Worm (Caenorhabditis elegans) whole organism, L4 larva: Measurements from ENCODE around the gene R10E9.2.

Source experiments
- D1046.2 ChIP-seq: fragments of 200-800 bp; sonication (Bioruptor generic); IDR thresholded peaks from 2 replicates; pipeline ENCODE4 v1.3.6; 2022; ENCODE audit warnings: missing genetic modification characterization, missing compliant biosample characterization
- F10B5.3 ChIP-seq: sonication (generic microtip); optimal IDR thresholded peaks from 2 replicates; lab custom pipeline; 2016; ENCODE audit warnings: mild to moderate bottlenecking, missing genetic modification characterization, missing compliant biosample characterization
- F37D6.2 ChIP-seq: sonication (generic microtip); optimal IDR thresholded peaks from 2 replicates; lab custom pipeline; 2016; ENCODE audit warnings: mild to moderate bottlenecking, missing genetic modification characterization, missing compliant biosample characterization
- F49E8.2 ChIP-seq: sonication (generic microtip); optimal IDR thresholded peaks from 2 replicates; lab custom pipeline; 2016; ENCODE audit warnings: missing compliant biosample characterization, mild to moderate bottlenecking, missing genetic modification characterization, borderline replicate concordance
- R02D3.7 ChIP-seq: fragments of 150-350 bp; sonication (generic microtip); optimal IDR thresholded peaks from 3 replicates; lab custom pipeline; 2014; ENCODE audit warnings: missing biosample characterization, missing genetic modification characterization
- T26A8.4 ChIP-seq: fragments of 200-800 bp; sonication (Bioruptor generic); IDR thresholded peaks from 2 replicates; pipeline ENCODE4 v1.3.6; 2022; ENCODE audit warnings: missing genetic modification characterization, missing compliant biosample characterization
- Y105C5A.15 ChIP-seq: fragments of 200-800 bp; sonication (Bioruptor generic); IDR thresholded peaks from 2 replicates; pipeline ENCODE4 v1.3.6; 2022; ENCODE audit warnings: missing genetic modification characterization, missing compliant biosample characterization
- Y48G9A.11 ChIP-seq: fragments of 200-800 bp; sonication (Bioruptor generic); IDR thresholded peaks from 2 replicates; pipeline ENCODE4 v1.3.6; 2022; ENCODE audit warnings: missing genetic modification reagents, missing genetic modification characterization, missing compliant biosample characterization
- ZK337.2 ChIP-seq: fragments of 200-800 bp; sonication (Bioruptor generic); IDR thresholded peaks from 2 replicates; pipeline ENCODE4 v1.3.6; 2022; ENCODE audit warnings: missing genetic modification reagents, missing genetic modification characterization, missing compliant biosample characterization
- ama-1 ChIP-seq: fragments of 150-350 bp; optimal IDR thresholded peaks from 2 replicates; lab custom pipeline; 2014; ENCODE audit warnings: inconsistent platforms, mixed read lengths
- ceh-20 ChIP-seq: fragments of 200-800 bp; sonication (Bioruptor generic); IDR thresholded peaks from 2 replicates; pipeline ENCODE4 v1.3.6; 2022; ENCODE audit warnings: missing genetic modification reagents, missing genetic modification characterization, missing compliant biosample characterization
- ceh-28 ChIP-seq: fragments of 150-350 bp; optimal IDR thresholded peaks from 2 replicates; lab custom pipeline; 2014; ENCODE audit warnings: missing biosample characterization, missing genetic modification reagents, missing genetic modification characterization
- ceh-62 ChIP-seq: sonication (generic microtip); optimal IDR thresholded peaks from 2 replicates; lab custom pipeline; 2017; ENCODE audit warnings: missing biosample characterization, missing genetic modification characterization
- ceh-82 ChIP-seq: sonication (generic microtip); optimal IDR thresholded peaks from 2 replicates; lab custom pipeline; 2017; ENCODE audit warnings: missing biosample characterization, missing genetic modification characterization
- ctbp-1 ChIP-seq: fragments of 200-800 bp; sonication (Bioruptor generic); IDR thresholded peaks from 2 replicates; pipeline ENCODE4 v1.3.6; 2022; ENCODE audit warnings: missing genetic modification reagents, missing genetic modification characterization, missing compliant biosample characterization
- daf-12 ChIP-seq: fragments of 150-350 bp; optimal IDR thresholded peaks from 2 replicates; lab custom pipeline; 2014; ENCODE audit warnings: missing biosample characterization, missing genetic modification reagents, missing genetic modification characterization
- daf-16 ChIP-seq, 3 experiments: sonication (generic microtip); optimal IDR thresholded peaks; 2 replicates each; lab custom pipeline; 2016 to 2017; ENCODE audit warnings: missing genetic modification characterization in 3 of 3, missing genetic modification reagents in 3 of 3, mild to moderate bottlenecking in 2 of 3, missing compliant biosample characterization in 2 of 3, missing biosample characterization in 1 of 3, moderate library complexity in 1 of 3
- daf-8 ChIP-seq: fragments of 200-800 bp; sonication (Bioruptor generic); IDR thresholded peaks from 2 replicates; pipeline ENCODE4 v1.3.6; 2022; ENCODE audit warnings: missing genetic modification characterization, missing compliant biosample characterization
- dmd-6 ChIP-seq: fragments of 200-800 bp; sonication (Bioruptor generic); IDR thresholded peaks from 2 replicates; pipeline ENCODE4 v1.3.6; 2022; ENCODE audit warnings: missing genetic modification reagents, missing genetic modification characterization, missing compliant biosample characterization
- dmd-9 ChIP-seq: fragments of 200-800 bp; sonication (Bioruptor generic); IDR thresholded peaks from 2 replicates; pipeline ENCODE4 v1.3.6; 2022; ENCODE audit warnings: missing genetic modification reagents, missing genetic modification characterization, missing compliant biosample characterization
- dve-1 ChIP-seq: sonication (generic microtip); optimal IDR thresholded peaks from 2 replicates; lab custom pipeline; 2017; ENCODE audit warnings: antibody characterized with exemption, mild to moderate bottlenecking, missing genetic modification characterization, missing compliant biosample characterization; ENCODE audit not compliant: insufficient read depth
- fkh-10 ChIP-seq: fragments of 150-350 bp; optimal IDR thresholded peaks from 2 replicates; lab custom pipeline; 2014; ENCODE audit warnings: missing biosample characterization, missing genetic modification reagents, missing genetic modification characterization
- hlh-30 ChIP-seq: sonication (generic microtip); optimal IDR thresholded peaks from 2 replicates; lab custom pipeline; 2017; ENCODE audit warnings: antibody characterized with exemption, mild to moderate bottlenecking, missing genetic modification characterization, missing compliant biosample characterization; ENCODE audit not compliant: insufficient read depth
- lin-13 ChIP-seq: fragments of 150-350 bp; optimal IDR thresholded peaks from 2 replicates; lab custom pipeline; 2014; ENCODE audit warnings: missing biosample characterization, missing genetic modification reagents, missing genetic modification characterization
- lin-29 ChIP-seq: fragments of 200-800 bp; sonication (Bioruptor generic); IDR thresholded peaks from 2 replicates; pipeline ENCODE4 v1.3.6; 2022; ENCODE audit warnings: missing genetic modification reagents, missing genetic modification characterization, missing compliant biosample characterization
- lin-38 ChIP-seq: fragments of 200-800 bp; sonication (Bioruptor generic); IDR thresholded peaks from 2 replicates; pipeline ENCODE4 v1.3.6; 2022; ENCODE audit warnings: missing genetic modification reagents, missing genetic modification characterization, missing compliant biosample characterization
- lin-39 ChIP-seq: fragments of 150-350 bp; optimal IDR thresholded peaks from 2 replicates; lab custom pipeline; 2014; ENCODE audit warnings: missing biosample characterization, missing genetic modification reagents, missing genetic modification characterization
- lsy-2 ChIP-seq, 2 experiments: fragments of 150-350 bp in 1 of 2; sonication (generic microtip) in 1 of 2; optimal IDR thresholded peaks; 2 replicates each; lab custom pipeline; 2014 to 2017; ENCODE audit warnings: missing biosample characterization in 2 of 2, missing genetic modification characterization in 2 of 2
- madf-5 ChIP-seq, 2 experiments: fragments of 200-800 bp; sonication (Bioruptor generic); IDR thresholded peaks; 2 replicates each; pipeline ENCODE4 v1.3.6; 2022; ENCODE audit warnings: missing compliant biosample characterization in 2 of 2, missing genetic modification characterization in 2 of 2
- madf-9 ChIP-seq: fragments of 200-800 bp; sonication (Bioruptor generic); conservative IDR thresholded peaks from 2 replicates; pipeline ENCODE4 v1.3.6; 2022; ENCODE audit warnings: missing genetic modification reagents, missing genetic modification characterization, missing compliant biosample characterization
- mdl-1 ChIP-seq, 2 experiments: fragments of 150-350 bp in 1 of 2; sonication (generic microtip) in 1 of 2; optimal IDR thresholded peaks; 2 replicates each; lab custom pipeline; 2014 to 2017; ENCODE audit warnings: missing biosample characterization in 2 of 2, missing genetic modification characterization in 2 of 2
- mdt-29 ChIP-seq: fragments of 200-800 bp; sonication (Bioruptor generic); IDR thresholded peaks from 2 replicates; pipeline ENCODE4 v1.3.6; 2022; ENCODE audit warnings: missing genetic modification reagents, missing genetic modification characterization, missing compliant biosample characterization
- mes-2 ChIP-seq: sonication (generic microtip); optimal IDR thresholded peaks from 2 replicates; lab custom pipeline; 2016; ENCODE audit warnings: missing genotype, mild to moderate bottlenecking, missing genetic modification characterization, missing compliant biosample characterization; ENCODE audit not compliant: poor library complexity, severe bottlenecking
- mxl-2 ChIP-seq: fragments of 200-800 bp; sonication (Bioruptor generic); conservative IDR thresholded peaks from 2 replicates; pipeline ENCODE4 v1.3.6; 2022; ENCODE audit warnings: missing genetic modification reagents, missing genetic modification characterization, missing compliant biosample characterization
- mxl-3 ChIP-seq: fragments of 200-800 bp; sonication (Bioruptor generic); optimal IDR thresholded peaks from 2 replicates; lab custom pipeline; 2018; ENCODE audit warnings: mild to moderate bottlenecking, missing genetic modification characterization, missing compliant biosample characterization
- nhr-102 ChIP-seq: sonication (generic microtip); optimal IDR thresholded peaks from 2 replicates; lab custom pipeline; 2016; ENCODE audit warnings: mild to moderate bottlenecking, missing genetic modification characterization, moderate library complexity, missing compliant biosample characterization
- nhr-11 ChIP-seq: fragments of 150-350 bp; optimal IDR thresholded peaks from 2 replicates; lab custom pipeline; 2014; ENCODE audit warnings: missing biosample characterization, missing genetic modification characterization
- nhr-25 ChIP-seq: sonication (generic microtip); optimal IDR thresholded peaks from 2 replicates; lab custom pipeline; 2017; ENCODE audit warnings: missing genetic modification characterization, mild to moderate bottlenecking, missing compliant biosample characterization, antibody characterized with exemption, moderate library complexity, borderline replicate concordance; ENCODE audit not compliant: insufficient read depth
- nhr-28 ChIP-seq: fragments of 150-350 bp; optimal IDR thresholded peaks from 2 replicates; lab custom pipeline; 2014; ENCODE audit warnings: missing biosample characterization, missing genetic modification characterization
- nhr-41 ChIP-seq: fragments of 200-800 bp; sonication (Bioruptor generic); IDR thresholded peaks from 2 replicates; pipeline ENCODE4 v1.3.6; 2022; ENCODE audit warnings: missing genetic modification reagents, missing genetic modification characterization, missing compliant biosample characterization
- nhr-48 ChIP-seq: sonication (generic microtip); optimal IDR thresholded peaks from 2 replicates; lab custom pipeline; 2016; ENCODE audit warnings: mild to moderate bottlenecking, missing genetic modification characterization, missing compliant biosample characterization
- nhr-76 ChIP-seq: fragments of 150-350 bp; optimal IDR thresholded peaks from 2 replicates; lab custom pipeline; 2014; ENCODE audit warnings: missing biosample characterization, missing genetic modification characterization
- nhr-77 ChIP-seq: fragments of 150-350 bp; optimal IDR thresholded peaks from 2 replicates; lab custom pipeline; 2014; ENCODE audit warnings: missing biosample characterization, missing genetic modification characterization
- sdz-12 ChIP-seq: fragments of 200-800 bp; sonication (Bioruptor generic); optimal IDR thresholded peaks from 2 replicates; lab custom pipeline; 2018; ENCODE audit warnings: mild to moderate bottlenecking, missing genetic modification characterization, missing compliant biosample characterization
- set-16 ChIP-seq: fragments of 200-800 bp; sonication (Bioruptor generic); IDR thresholded peaks from 2 replicates; pipeline ENCODE4 v1.3.6; 2022; ENCODE audit warnings: missing genetic modification reagents, missing genetic modification characterization, missing compliant biosample characterization
- skn-1 ChIP-seq: fragments of 150-350 bp; optimal IDR thresholded peaks from 2 replicates; lab custom pipeline; 2014; ENCODE audit warnings: missing biosample characterization, missing genetic modification characterization
- spr-1 ChIP-seq: sonication (generic microtip); optimal IDR thresholded peaks from 2 replicates; lab custom pipeline; 2016; ENCODE audit warnings: mild to moderate bottlenecking, missing genetic modification characterization, missing compliant biosample characterization
- zfp-3 ChIP-seq: fragments of 200-800 bp; sonication (Bioruptor generic); conservative IDR thresholded peaks from 2 replicates; pipeline ENCODE4 v1.3.6; 2022; ENCODE audit warnings: missing genetic modification reagents, missing genetic modification characterization, missing compliant biosample characterization
- zip-2 ChIP-seq: fragments of 150-350 bp; optimal IDR thresholded peaks from 2 replicates; lab custom pipeline; 2014; ENCODE audit warnings: missing biosample characterization, missing genetic modification characterization
- ztf-11 ChIP-seq: fragments of 150-350 bp; optimal IDR thresholded peaks from 2 replicates; lab custom pipeline; 2014; ENCODE audit warnings: missing biosample characterization, missing genetic modification characterization

Gene R10E9.2

ce11 chrIII:3953235-3953634, 10.9 kb downstream of the R10E9.2 start:
- TF ChIP-seq ceh-82 (tag; lab: Kevin White, UChicago) (no peak), mxl-2 (GFP tag; lab: Robert Waterston, UW) (no peak), lsy-2 (tag; optimal IDR thresholded peaks at IDR 0.05; lab: Kevin White, UChicago) (peak; percentile 1 to 65), nhr-11 (tag; lab: Kevin White, UChicago) (peak; percentile 43), Y48G9A.11 (GFP tag; lab: Robert Waterston, UW) (no peak), dmd-6 (GFP tag; lab: Robert Waterston, UW) (peak; percentile 69), Y105C5A.15 (GFP tag; lab: Robert Waterston, UW) (no peak), nhr-48 (tag; lab: Kevin White, UChicago) (peak; percentile 93), lin-13 (no peak), spr-1 (tag; lab: Kevin White, UChicago) (no peak), mdt-29 (GFP tag; lab: Robert Waterston, UW) (0 out of 2 replicates have a peak, but pooled peaks have one; percentile 48), zip-2 (tag; lab: Kevin White, UChicago) (no peak), lin-38 (GFP tag; lab: Robert Waterston, UW) (no peak), ama-1 (lab: Kevin White, UChicago) (no peak), hlh-30 (tag; lab: Kevin White, UChicago) (peak; percentile 96), madf-5 (GFP tag; IDR thresholded peaks at IDR 0.05; lab: Robert Waterston, UW) (0 out of 4 replicates have a peak, but pooled peaks of 1 of the 2 experiments have one; percentile 49), ceh-62 (no peak), fkh-10 (GFP tag; lab: Kevin White, UChicago) (no peak), sdz-12 (no peak), ceh-20 (GFP tag; lab: Robert Waterston, UW) (peak; percentile 81), F49E8.2 (tag; lab: Kevin White, UChicago) (no peak), mes-2 (no peak), T26A8.4 (GFP tag; lab: Robert Waterston, UW) (no peak), ceh-28 (tag; lab: Kevin White, UChicago) (peak; percentile 2), R02D3.7 (tag; lab: Kevin White, UChicago) (no peak), nhr-28 (peak; percentile 70), nhr-77 (tag; lab: Kevin White, UChicago) (peak; percentile 57), set-16 (GFP tag; lab: Robert Waterston, UW) (peak; percentile 74; the same call in 1 of the 2 replicates), skn-1 (tag; lab: Kevin White, UChicago) (no peak), nhr-76 (no peak), dmd-9 (GFP tag; lab: Robert Waterston, UW) (no peak), mdl-1 (tag; optimal IDR thresholded peaks at IDR 0.05; lab: Kevin White, UChicago) (peak; percentile 42 to 87), F10B5.3 (no peak), lin-29 (GFP tag; lab: Robert Waterston, UW) (no peak), nhr-102 (tag; lab: Kevin White, UChicago) (peak; percentile 36), ztf-11 (no peak), daf-16 (GFP tag; optimal IDR thresholded peaks at IDR 0.05; lab: Kevin White, UChicago) (no peak), daf-16 (tag; optimal IDR thresholded peaks at IDR 0.05; lab: Kevin White, UChicago) (peak; percentile 34), ctbp-1 (GFP tag; lab: Robert Waterston, UW) (peak; percentile 47; the same call in 1 of the 2 replicates), lin-39 (peak; percentile 63), ZK337.2 (GFP tag; lab: Robert Waterston, UW) (no peak), daf-12 (tag; lab: Kevin White, UChicago) (no peak), dve-1 (tag; lab: Kevin White, UChicago) (peak; percentile 72), zfp-3 (GFP tag; lab: Robert Waterston, UW) (no peak), nhr-41 (GFP tag; lab: Robert Waterston, UW) (no peak), mxl-3 (peak; percentile 75), F37D6.2 (tag; lab: Kevin White, UChicago) (peak; percentile 9), daf-8 (GFP tag; lab: Robert Waterston, UW) (no peak), madf-9 (GFP tag; lab: Robert Waterston, UW) (0 out of 2 replicates have a peak, but pooled peaks have one; percentile 33), nhr-25 (no peak), D1046.2 (GFP tag; lab: Robert Waterston, UW) (no peak; the same call in 1 of the 2 replicates)
